Worm (Caenorhabditis elegans) whole organism, young adult: ENCODE measurements around the gene tyr-6.

ENCODE experiments used
- C17E4.6 ChIP-seq: fragments of 200-800 bp; sonication (Bioruptor generic); IDR thresholded peaks from 2 replicates; pipeline ENCODE4 v1.3.6; 2022; ENCODE audit warnings: missing genetic modification reagents, missing genetic modification characterization, missing compliant biosample characterization
- D2030.7 ChIP-seq: fragments of 200-800 bp; sonication (Bioruptor generic); IDR thresholded peaks from 2 replicates; pipeline ENCODE4 v1.3.6; 2022; ENCODE audit warnings: missing genetic modification reagents, missing genetic modification characterization, missing compliant biosample characterization
- F23B12.7 ChIP-seq: sonication (generic microtip); optimal IDR thresholded peaks from 2 replicates; lab custom pipeline; 2017; ENCODE audit warnings: missing genetic modification characterization, mild to moderate bottlenecking, missing compliant biosample characterization, antibody characterized with exemption, moderate library complexity; ENCODE audit not compliant: insufficient read depth
- F33H1.4 ChIP-seq: fragments of 200-800 bp; sonication (Bioruptor generic); IDR thresholded peaks from 2 replicates; pipeline ENCODE4 v1.3.6; 2022; ENCODE audit warnings: missing genetic modification reagents, missing genetic modification characterization, missing compliant biosample characterization
- F49E8.2 ChIP-seq: sonication (generic microtip); optimal IDR thresholded peaks from 3 replicates; lab custom pipeline; 2017; ENCODE audit warnings: missing genetic modification characterization, mild to moderate bottlenecking, missing compliant biosample characterization, antibody characterized with exemption, moderate library complexity; ENCODE audit not compliant: insufficient read depth
- F52B5.7 ChIP-seq: sonication (generic microtip); optimal IDR thresholded peaks from 2 replicates; lab custom pipeline; 2016; ENCODE audit warnings: mild to moderate bottlenecking, missing genetic modification characterization, missing compliant biosample characterization
- F57A8.1 ChIP-seq: fragments of 200-800 bp; sonication (Bioruptor generic); optimal IDR thresholded peaks from 2 replicates; lab custom pipeline; 2018; ENCODE audit warnings: mild to moderate bottlenecking, missing genetic modification characterization, moderate library complexity, missing compliant biosample characterization
- K11D2.4 ChIP-seq: fragments of 200-800 bp; sonication (Bioruptor generic); IDR thresholded peaks from 2 replicates; pipeline ENCODE4 v1.3.6; 2022; ENCODE audit warnings: missing genetic modification reagents, missing genetic modification characterization, missing compliant biosample characterization
- T26A5.8 ChIP-seq: sonication (generic microtip); optimal IDR thresholded peaks from 2 replicates; lab custom pipeline; 2016; ENCODE audit warnings: missing genetic modification characterization, missing compliant biosample characterization
- Y53G8AR.9 ChIP-seq: fragments of 200-800 bp; sonication (Bioruptor generic); conservative IDR thresholded peaks from 2 replicates; pipeline ENCODE4 v1.3.6; 2022; ENCODE audit warnings: missing genetic modification reagents, missing genetic modification characterization, missing compliant biosample characterization
- Y67H2A.10 ChIP-seq: fragments of 200-800 bp; sonication (Bioruptor generic); conservative IDR thresholded peaks from 2 replicates; pipeline ENCODE4 v1.3.6; 2022; ENCODE audit warnings: missing genetic modification reagents, missing genetic modification characterization, missing compliant biosample characterization
- Y79H2A.3 ChIP-seq: fragments of 200-800 bp; sonication (Bioruptor generic); conservative IDR thresholded peaks from 2 replicates; pipeline ENCODE4 v1.3.6; 2022; ENCODE audit warnings: missing genetic modification reagents, missing genetic modification characterization, missing compliant biosample characterization
- ama-1 ChIP-seq, 3 experiments: fragments of 150-350 bp in 1 of 3; sonication (generic microtip) in 2 of 3; optimal IDR thresholded peaks; 2 replicates each; lab custom pipeline; 2014 to 2018; ENCODE audit warnings: missing biosample characterization in 2 of 3, missing genetic modification characterization in 2 of 3, missing genetic modification reagents in 2 of 3
- atf-7 ChIP-seq: sonication (generic microtip); optimal IDR thresholded peaks from 2 replicates; lab custom pipeline; 2017; ENCODE audit warnings: mild to moderate bottlenecking, missing genetic modification characterization, missing compliant biosample characterization
- attf-5 ChIP-seq: fragments of 200-800 bp; sonication (Bioruptor generic); optimal IDR thresholded peaks from 2 replicates; lab custom pipeline; 2018; ENCODE audit warnings: mild to moderate bottlenecking, missing genetic modification characterization, missing compliant biosample characterization
- ccch-3 ChIP-seq: fragments of 200-800 bp; sonication (Bioruptor generic); optimal IDR thresholded peaks from 2 replicates; lab custom pipeline; 2018; ENCODE audit warnings: mild to moderate bottlenecking, missing genetic modification characterization, missing compliant biosample characterization
- ceh-100 ChIP-seq: fragments of 200-800 bp; sonication (Bioruptor generic); IDR thresholded peaks from 2 replicates; pipeline ENCODE4 v1.3.6; 2022; ENCODE audit warnings: missing genetic modification reagents, missing genetic modification characterization, missing compliant biosample characterization
- ceh-40 ChIP-seq: fragments of 200-800 bp; sonication (Bioruptor generic); IDR thresholded peaks from 2 replicates; pipeline ENCODE4 v1.3.6; 2022; ENCODE audit warnings: missing genetic modification characterization, missing compliant biosample characterization
- chd-7 ChIP-seq: sonication (generic microtip); optimal IDR thresholded peaks from 2 replicates; lab custom pipeline; 2016; ENCODE audit warnings: mild to moderate bottlenecking, missing genetic modification characterization, moderate library complexity, missing compliant biosample characterization
- dox-1 ChIP-seq: fragments of 200-800 bp; sonication (Bioruptor generic); IDR thresholded peaks from 2 replicates; pipeline ENCODE4 v1.3.6; 2022; ENCODE audit warnings: missing genetic modification reagents, missing genetic modification characterization, missing compliant biosample characterization
- egrh-3 ChIP-seq: fragments of 200-800 bp; sonication (Bioruptor generic); IDR thresholded peaks from 2 replicates; pipeline ENCODE4 v1.3.6; 2022; ENCODE audit warnings: missing genetic modification reagents, missing genetic modification characterization, missing compliant biosample characterization
- him-1 ChIP-seq: sonication (generic microtip); optimal IDR thresholded peaks from 2 replicates; lab custom pipeline; 2016; ENCODE audit warnings: missing genotype, missing genetic modification reagents, missing genetic modification characterization, missing compliant biosample characterization
- hmg-20 ChIP-seq: fragments of 200-800 bp; sonication (Bioruptor generic); IDR thresholded peaks from 2 replicates; pipeline ENCODE4 v1.3.6; 2022; ENCODE audit warnings: missing genetic modification reagents, missing genetic modification characterization, missing compliant biosample characterization
- let-526 ChIP-seq: fragments of 200-800 bp; sonication (Bioruptor generic); IDR thresholded peaks from 2 replicates; pipeline ENCODE4 v1.3.6; 2022; ENCODE audit warnings: missing genetic modification reagents, missing genetic modification characterization, missing compliant biosample characterization
- lin-40 ChIP-seq: sonication (generic microtip); optimal IDR thresholded peaks from 2 replicates; lab custom pipeline; 2016; ENCODE audit warnings: missing genetic modification characterization, mild to moderate bottlenecking, missing compliant biosample characterization, missing genotype, missing genetic modification reagents
- lsy-27 ChIP-seq: sonication (generic microtip); optimal IDR thresholded peaks from 2 replicates; lab custom pipeline; 2017; ENCODE audit warnings: missing genetic modification characterization, mild to moderate bottlenecking, missing compliant biosample characterization, antibody characterized with exemption, missing genotype, borderline replicate concordance; ENCODE audit not compliant: insufficient read depth
- madf-6 ChIP-seq: fragments of 200-800 bp; sonication (Bioruptor generic); IDR thresholded peaks from 2 replicates; pipeline ENCODE4 v1.3.6; 2022; ENCODE audit warnings: missing genetic modification reagents, missing genetic modification characterization, missing compliant biosample characterization
- mel-28 ChIP-seq: sonication (generic microtip); optimal IDR thresholded peaks from 2 replicates; lab custom pipeline; 2016; ENCODE audit warnings: borderline replicate concordance, mild to moderate bottlenecking, missing genetic modification characterization, missing compliant biosample characterization
- mes-4 ChIP-seq: sonication (generic microtip); optimal IDR thresholded peaks from 2 replicates; lab custom pipeline; 2016; ENCODE audit warnings: missing genotype, missing genetic modification characterization, missing compliant biosample characterization
- nfya-2 ChIP-seq: fragments of 200-800 bp; sonication (Bioruptor generic); IDR thresholded peaks from 2 replicates; pipeline ENCODE4 v1.3.6; 2022; ENCODE audit warnings: missing genetic modification reagents, missing genetic modification characterization, missing compliant biosample characterization
- nfyb-1 ChIP-seq: fragments of 200-800 bp; sonication (Bioruptor generic); IDR thresholded peaks from 2 replicates; pipeline ENCODE4 v1.3.6; 2022; ENCODE audit warnings: missing genetic modification reagents, missing genetic modification characterization, missing compliant biosample characterization
- nhr-120 ChIP-seq: fragments of 200-800 bp; sonication (Bioruptor generic); IDR thresholded peaks from 2 replicates; pipeline ENCODE4 v1.3.6; 2022; ENCODE audit warnings: missing genetic modification characterization, missing compliant biosample characterization
- nhr-179 ChIP-seq: sonication (generic microtip); optimal IDR thresholded peaks from 2 replicates; lab custom pipeline; 2016; ENCODE audit warnings: mild to moderate bottlenecking, missing genetic modification characterization, missing compliant biosample characterization
- pbrm-1 ChIP-seq: fragments of 200-800 bp; sonication (Bioruptor generic); IDR thresholded peaks from 2 replicates; pipeline ENCODE4 v1.3.6; 2022; ENCODE audit warnings: missing genetic modification reagents, missing genetic modification characterization, missing compliant biosample characterization
- rcor-1 ChIP-seq: fragments of 200-800 bp; sonication (Bioruptor generic); IDR thresholded peaks from 2 replicates; pipeline ENCODE4 v1.3.6; 2022; ENCODE audit warnings: missing genetic modification reagents, missing genetic modification characterization, missing compliant biosample characterization
- repo-1 ChIP-seq: sonication (generic microtip); optimal IDR thresholded peaks from 2 replicates; lab custom pipeline; 2017; ENCODE audit warnings: mild to moderate bottlenecking, missing genetic modification characterization, missing compliant biosample characterization
- sdz-38 ChIP-seq: sonication (generic microtip); optimal IDR thresholded peaks from 2 replicates; lab custom pipeline; 2016; ENCODE audit warnings: missing genotype, missing genetic modification characterization, missing compliant biosample characterization
- sea-2 ChIP-seq: fragments of 200-800 bp; sonication (Bioruptor generic); IDR thresholded peaks from 2 replicates; pipeline ENCODE4 v1.3.6; 2022; ENCODE audit warnings: missing genetic modification characterization, missing compliant biosample characterization
- snpc-1.1 ChIP-seq: sonication (generic microtip); optimal IDR thresholded peaks from 2 replicates; lab custom pipeline; 2017; ENCODE audit warnings: missing genetic modification characterization, mild to moderate bottlenecking, missing compliant biosample characterization, antibody characterized with exemption, moderate library complexity, missing genotype, missing genetic modification reagents; ENCODE audit not compliant: insufficient read depth
- snpc-1.3 ChIP-seq: sonication (generic microtip); optimal IDR thresholded peaks from 2 replicates; lab custom pipeline; 2017; ENCODE audit warnings: missing genetic modification characterization, mild to moderate bottlenecking, missing compliant biosample characterization, antibody characterized with exemption, moderate library complexity, missing genotype, missing genetic modification reagents; ENCODE audit not compliant: insufficient read depth
- somi-1 ChIP-seq: fragments of 200-800 bp; sonication (Bioruptor generic); optimal IDR thresholded peaks from 2 replicates; lab custom pipeline; 2018; ENCODE audit warnings: mild to moderate bottlenecking, missing genetic modification characterization, missing compliant biosample characterization
- tbx-9 ChIP-seq: sonication (generic microtip); optimal IDR thresholded peaks from 2 replicates; lab custom pipeline; 2016; ENCODE audit warnings: borderline replicate concordance, missing genetic modification characterization, inconsistent platforms, missing compliant biosample characterization
- xnd-1 ChIP-seq: sonication (generic microtip); optimal IDR thresholded peaks from 2 replicates; lab custom pipeline; 2016; ENCODE audit warnings: missing genotype, missing genetic modification reagents, missing genetic modification characterization, missing compliant biosample characterization
- ztf-25 ChIP-seq: fragments of 200-800 bp; sonication (Bioruptor generic); IDR thresholded peaks from 2 replicates; pipeline ENCODE4 v1.3.6; 2022; ENCODE audit warnings: missing genetic modification reagents, missing genetic modification characterization, missing compliant biosample characterization

Gene tyr-6

ce11 chrIV:6491915-6492314 lies 11.6 kb downstream of the tyr-6 start:
- no peak for TF ChIP-seq F23B12.7 (tag; lab: Kevin White, UChicago)
- no peak for TF ChIP-seq Y67H2A.10
- TF ChIP-seq snpc-1.1 (tag; lab: Kevin White, UChicago): no peak
- TF ChIP-seq lsy-27 (tag; lab: Kevin White, UChicago): no peak
- TF ChIP-seq mes-4 (tag; lab: Kevin White, UChicago): no peak
- no peak for TF ChIP-seq ztf-25 (GFP tag; lab: Robert Waterston, UW)

ce11 chrIV:6493299-6493698 lies 13.0 kb downstream of the tyr-6 start, which contains the start of gene Y73B6BL.44:
Gene Y73B6BL.44 (plus strand): TSS chrIV:6493599.
- TF ChIP-seq F52B5.7 (no peak), atf-7 (no peak), Y53G8AR.9 (GFP tag; lab: Robert Waterston, UW) (no peak), C17E4.6 (GFP tag; lab: Robert Waterston, UW) (no peak), ceh-100 (GFP tag; lab: Robert Waterston, UW) (no peak), xnd-1 (tag; lab: Kevin White, UChicago) (no peak), somi-1 (GFP tag; lab: Kevin White, UChicago) (no peak), ama-1 (optimal IDR thresholded peaks at IDR 0.05; lab: Kevin White, UChicago) (no peak), ama-1 (GFP tag; optimal IDR thresholded peaks at IDR 0.05; lab: Kevin White, UChicago) (no peak), T26A5.8 (no peak), nhr-179 (no peak), egrh-3 (no peak), F33H1.4 (GFP tag; lab: Robert Waterston, UW) (no peak), hmg-20 (GFP tag; lab: Robert Waterston, UW) (no peak), snpc-1.3 (tag; lab: Kevin White, UChicago) (no peak), F49E8.2 (no peak)
- TF ChIP-seq, all 124 proteins: peak for 0

- no peak for TF ChIP-seq lin-40 (tag; lab: Kevin White, UChicago)
- no peak for TF ChIP-seq somi-1 (GFP tag; lab: Kevin White, UChicago)
- no peak for TF ChIP-seq ccch-3
- TF ChIP-seq Y67H2A.10: no peak
- no peak for TF ChIP-seq repo-1 (tag; lab: Kevin White, UChicago)
- TF ChIP-seq K11D2.4 (GFP tag; lab: Robert Waterston, UW): no peak
- TF ChIP-seq let-526: no peak
- no peak for TF ChIP-seq dox-1
- no peak for TF ChIP-seq mel-28
- no peak for TF ChIP-seq chd-7 (tag; lab: Kevin White, UChicago)
- no peak for TF ChIP-seq nfya-2
- TF ChIP-seq nfyb-1 (GFP tag; lab: Robert Waterston, UW): no peak
- TF ChIP-seq D2030.7 (GFP tag; lab: Robert Waterston, UW): no peak
Measured at ce11 chrIV:6496103-6496502, 15.8 kb downstream of the tyr-6 start.

ce11 chrIV:6500433-6500832 lies 20.1 kb downstream of the tyr-6 start:
- TF ChIP-seq rcor-1 (no peak), sea-2 (GFP tag; lab: Robert Waterston, UW) (no peak), ceh-100 (GFP tag; lab: Robert Waterston, UW) (no peak), madf-6 (GFP tag; lab: Robert Waterston, UW) (no peak), tbx-9 (no peak), F23B12.7 (tag; lab: Kevin White, UChicago) (no peak), lsy-27 (tag; lab: Kevin White, UChicago) (no peak), attf-5 (GFP tag; lab: Kevin White, UChicago) (no peak), him-1 (no peak), sdz-38 (no peak), F57A8.1 (GFP tag; lab: Kevin White, UChicago) (no peak), Y79H2A.3 (no peak), ama-1 (optimal IDR thresholded peaks at IDR 0.05; lab: Kevin White, UChicago) (no peak), ama-1 (GFP tag; optimal IDR thresholded peaks at IDR 0.05; lab: Kevin White, UChicago) (no peak), pbrm-1 (GFP tag; lab: Robert Waterston, UW) (no peak), ceh-40 (GFP tag; lab: Robert Waterston, UW) (no peak), nhr-120 (no peak), nhr-179 (no peak)
